Fruit fly (Drosophila melanogaster) whole organism, embryonic: Measurements from ENCODE around the gene CG14079.

Experiments
- Abd-B ChIP-seq: fragments of 200-800 bp; sonication (Bioruptor generic); optimal IDR thresholded peaks from 2 replicates; lab custom pipeline; 2018; ENCODE audit warnings: missing biosample characterization, mild to moderate bottlenecking, missing genetic modification characterization, moderate library complexity
- Antp ChIP-seq: fragments of 200-800 bp; sonication (Bioruptor generic); optimal IDR thresholded peaks from 3 replicates; lab custom pipeline; 2016; ENCODE audit warnings: missing biosample characterization, missing genetic modification characterization
- Asciz ChIP-seq: fragments of 200-800 bp; sonication (Bioruptor generic); optimal IDR thresholded peaks from 2 replicates; lab custom pipeline; 2017; ENCODE audit warnings: missing biosample characterization, mild to moderate bottlenecking, missing genetic modification characterization, missing genetic modification reagents
- Atf3 ChIP-seq: fragments of 200-800 bp; sonication (Bioruptor generic); optimal IDR thresholded peaks from 3 replicates; lab custom pipeline; 2016; ENCODE audit warnings: missing biosample characterization, missing genetic modification characterization
- Atf6 ChIP-seq: fragments of 200-800 bp; sonication (Bioruptor generic); IDR thresholded peaks from 2 replicates; pipeline ENCODE4 v1.3.6; 2022; ENCODE audit warnings: missing biosample characterization, missing genetic modification characterization
- BtbVII ChIP-seq: fragments of 200-800 bp; sonication (Bioruptor generic); optimal IDR thresholded peaks from 3 replicates; lab custom pipeline; 2017; ENCODE audit warnings: missing biosample characterization, mild to moderate bottlenecking, missing genetic modification characterization
- CG10209 ChIP-seq: fragments of 200-800 bp; sonication (Bioruptor generic); optimal IDR thresholded peaks from 3 replicates; lab custom pipeline; 2017; ENCODE audit warnings: missing biosample characterization, mild to moderate bottlenecking, missing genetic modification characterization, missing genetic modification reagents
- CG10543 ChIP-seq: fragments of 200-800 bp; sonication (Bioruptor generic); optimal IDR thresholded peaks from 3 replicates; lab custom pipeline; 2017; ENCODE audit warnings: missing biosample characterization, mild to moderate bottlenecking, missing genetic modification characterization, moderate library complexity
- CG12071 ChIP-seq: fragments of 200-800 bp; sonication (Bioruptor generic); optimal IDR thresholded peaks from 3 replicates; lab custom pipeline; 2018; ENCODE audit warnings: missing biosample characterization, mild to moderate bottlenecking, missing genetic modification characterization
- CG12391 ChIP-seq: fragments of 200-800 bp; sonication (Bioruptor generic); optimal IDR thresholded peaks from 3 replicates; lab custom pipeline; 2018; ENCODE audit warnings: missing biosample characterization, mild to moderate bottlenecking, missing genetic modification characterization, moderate library complexity
- CG15479 ChIP-seq: fragments of 200-800 bp; sonication (Bioruptor generic); optimal IDR thresholded peaks from 3 replicates; lab custom pipeline; 2019; ENCODE audit warnings: missing biosample characterization, mild to moderate bottlenecking, missing genetic modification characterization, moderate library complexity
- CG17568 ChIP-seq: fragments of 200-800 bp; sonication (Bioruptor generic); optimal IDR thresholded peaks from 2 replicates; lab custom pipeline; 2018; ENCODE audit warnings: missing biosample characterization, mild to moderate bottlenecking, missing genetic modification characterization, moderate library complexity
- CG18262 ChIP-seq: fragments of 200-800 bp; optimal IDR thresholded peaks from 3 replicates; lab custom pipeline; 2019; ENCODE audit warnings: missing biosample characterization, mild to moderate bottlenecking, missing genetic modification characterization, moderate library complexity
- CG3065 ChIP-seq: fragments of 200-800 bp; sonication (Bioruptor generic); optimal IDR thresholded peaks from 2 replicates; lab custom pipeline; 2016; ENCODE audit warnings: missing biosample characterization, missing genetic modification characterization
- CG31388 ChIP-seq: fragments of 200-800 bp; sonication (Bioruptor generic); optimal IDR thresholded peaks from 2 replicates; lab custom pipeline; 2016; ENCODE audit warnings: missing biosample characterization, missing genetic modification characterization
- CG31441 ChIP-seq: fragments of 200-800 bp; sonication (Bioruptor generic); IDR thresholded peaks from 2 replicates; pipeline ENCODE4 v1.3.6; 2022; ENCODE audit warnings: missing biosample characterization, missing genetic modification characterization
- CG6272 ChIP-seq: fragments of 200-800 bp; sonication (Bioruptor generic); IDR thresholded peaks from 2 replicates; pipeline ENCODE4 v1.3.6; 2022; ENCODE audit warnings: missing biosample characterization, missing genetic modification characterization
- CG8281 ChIP-seq: fragments of 200-800 bp; sonication (Bioruptor generic); optimal IDR thresholded peaks from 2 replicates; lab custom pipeline; 2018; ENCODE audit warnings: missing biosample characterization, mild to moderate bottlenecking, missing genetic modification characterization, moderate library complexity
- CG8765 ChIP-seq: fragments of 200-800 bp; sonication (Bioruptor generic); IDR thresholded peaks from 2 replicates; pipeline ENCODE4 v1.3.6; 2022; ENCODE audit warnings: missing biosample characterization, missing genetic modification characterization
- CG9817 ChIP-seq: fragments of 200-800 bp; sonication (Bioruptor generic); optimal IDR thresholded peaks from 2 replicates; lab custom pipeline; 2018; ENCODE audit warnings: missing biosample characterization, mild to moderate bottlenecking, missing genetic modification characterization, moderate library complexity
- Dip2 ChIP-seq: fragments of 200-800 bp; sonication (Bioruptor generic); IDR thresholded peaks from 2 replicates; pipeline ENCODE4 v1.3.6; 2022; ENCODE audit warnings: missing biosample characterization, missing genetic modification characterization
- Doc2 ChIP-seq: fragments of 200-800 bp; sonication (Bioruptor generic); IDR thresholded peaks from 2 replicates; pipeline ENCODE4 v1.3.6; 2022; ENCODE audit warnings: missing biosample characterization, missing genetic modification characterization
- Dref ChIP-seq: fragments of 200-800 bp; sonication (Bioruptor generic); IDR thresholded peaks from 2 replicates; pipeline ENCODE4 v1.3.6; 2022; ENCODE audit warnings: missing biosample characterization, missing genetic modification characterization
- E2f1 ChIP-seq: fragments of 200-800 bp; sonication (Bioruptor generic); IDR thresholded peaks from 2 replicates; pipeline ENCODE4 v1.3.6; 2022; ENCODE audit warnings: missing biosample characterization, missing genetic modification characterization
- HLH4C ChIP-seq: fragments of 200-800 bp; sonication (Bioruptor generic); IDR thresholded peaks from 3 replicates; pipeline ENCODE4 v1.3.6; 2022; ENCODE audit warnings: missing biosample characterization, missing genetic modification characterization; ENCODE audit not compliant: partially characterized antibody
- Hr3 ChIP-seq: fragments of 200-800 bp; sonication (Bioruptor generic); optimal IDR thresholded peaks from 3 replicates; lab custom pipeline; 2016; ENCODE audit warnings: missing biosample characterization, missing genetic modification characterization
- Poxn ChIP-seq: fragments of 200-800 bp; sonication (Bioruptor generic); IDR thresholded peaks from 2 replicates; pipeline ENCODE4 v1.3.6; 2022; ENCODE audit warnings: missing biosample characterization, missing genetic modification characterization
- ase ChIP-seq: fragments of 200-800 bp; sonication (Bioruptor generic); IDR thresholded peaks from 3 replicates; pipeline ENCODE4 v1.3.6; 2022; ENCODE audit warnings: missing biosample characterization, missing genetic modification characterization
- bbx ChIP-seq: fragments of 200-800 bp; sonication (Bioruptor generic); IDR thresholded peaks from 2 replicates; pipeline ENCODE4 v1.3.6; 2022; ENCODE audit warnings: missing biosample characterization, missing genetic modification characterization; ENCODE audit not compliant: partially characterized antibody
- cas ChIP-seq: fragments of 200-800 bp; sonication (Bioruptor generic); IDR thresholded peaks from 2 replicates; pipeline ENCODE4 v1.3.6; 2022; ENCODE audit warnings: missing biosample characterization, missing genetic modification characterization
- caup ChIP-seq: fragments of 200-800 bp; sonication (Bioruptor generic); optimal IDR thresholded peaks from 3 replicates; lab custom pipeline; 2017; ENCODE audit warnings: missing biosample characterization, mild to moderate bottlenecking, missing genetic modification characterization, moderate library complexity; ENCODE audit not compliant: severe bottlenecking
- croc ChIP-seq: fragments of 200-800 bp; sonication (Bioruptor generic); conservative IDR thresholded peaks from 3 replicates; pipeline ENCODE4 v1.3.6; 2022; ENCODE audit warnings: missing biosample characterization, missing genetic modification characterization
- crol ChIP-seq: fragments of 200-800 bp; sonication (Bioruptor generic); IDR thresholded peaks from 2 replicates; pipeline ENCODE4 v1.3.6; 2022; ENCODE audit warnings: missing biosample characterization, missing genetic modification characterization
- ewg ChIP-seq: fragments of 200-800 bp; sonication (Bioruptor generic); optimal IDR thresholded peaks from 3 replicates; lab custom pipeline; 2017; ENCODE audit warnings: mild to moderate bottlenecking, missing biosample characterization, missing genetic modification reagents, missing genetic modification characterization
- gem ChIP-seq: fragments of 200-800 bp; sonication (Bioruptor generic); optimal IDR thresholded peaks from 2 replicates; lab custom pipeline; 2019; ENCODE audit warnings: missing biosample characterization, mild to moderate bottlenecking, missing genetic modification characterization, moderate library complexity
- grn ChIP-seq: fragments of 200-800 bp; sonication (Bioruptor generic); optimal IDR thresholded peaks from 3 replicates; lab custom pipeline; 2017; ENCODE audit warnings: missing biosample characterization, missing genetic modification characterization
- ind ChIP-seq: fragments of 200-800 bp; sonication (Bioruptor generic); optimal IDR thresholded peaks from 3 replicates; lab custom pipeline; 2016; ENCODE audit warnings: missing biosample characterization, missing genetic modification characterization
- lbe ChIP-seq: fragments of 200-800 bp; sonication (Bioruptor generic); optimal IDR thresholded peaks from 2 replicates; lab custom pipeline; 2016; ENCODE audit warnings: missing biosample characterization, mild to moderate bottlenecking, missing genetic modification characterization
- lilli ChIP-seq: fragments of 200-800 bp; sonication (Bioruptor generic); optimal IDR thresholded peaks from 3 replicates; lab custom pipeline; 2016; ENCODE audit warnings: missing biosample characterization, missing genetic modification characterization
- luna ChIP-seq: fragments of 200-800 bp; sonication (Bioruptor generic); optimal IDR thresholded peaks from 2 replicates; lab custom pipeline; 2016; ENCODE audit warnings: missing biosample characterization, missing genetic modification characterization
- org-1 ChIP-seq: fragments of 200-800 bp; sonication (Bioruptor generic); optimal IDR thresholded peaks from 2 replicates; lab custom pipeline; 2017; ENCODE audit warnings: missing biosample characterization, missing genetic modification characterization
- pum ChIP-seq: fragments of 200-800 bp; sonication (Bioruptor generic); optimal IDR thresholded peaks from 2 replicates; lab custom pipeline; 2016; ENCODE audit warnings: missing biosample characterization, missing genetic modification characterization
- ranshi ChIP-seq: fragments of 200-800 bp; sonication (Bioruptor generic); IDR thresholded peaks from 2 replicates; pipeline ENCODE4 v1.3.6; 2022; ENCODE audit warnings: missing biosample characterization, missing genetic modification characterization
- row ChIP-seq: fragments of 200-800 bp; sonication (Bioruptor generic); IDR thresholded peaks from 3 replicates; pipeline ENCODE4 v1.3.6; 2022; ENCODE audit warnings: missing biosample characterization, missing genetic modification characterization
- run ChIP-seq: fragments of 200-800 bp; sonication (Bioruptor generic); optimal IDR thresholded peaks from 3 replicates; lab custom pipeline; 2018; ENCODE audit warnings: missing biosample characterization, mild to moderate bottlenecking, missing genetic modification characterization
- scrt ChIP-seq: fragments of 200-800 bp; sonication (Bioruptor generic); optimal IDR thresholded peaks from 2 replicates; lab custom pipeline; 2018; ENCODE audit warnings: missing biosample characterization, mild to moderate bottlenecking, missing genetic modification characterization, moderate library complexity
- sim ChIP-seq: fragments of 200-800 bp; sonication (Bioruptor generic); IDR thresholded peaks from 2 replicates; pipeline ENCODE4 v1.3.6; 2022; ENCODE audit warnings: missing biosample characterization, missing genetic modification characterization
- slou ChIP-seq: fragments of 200-800 bp; sonication (Bioruptor generic); optimal IDR thresholded peaks from 3 replicates; lab custom pipeline; 2016; ENCODE audit warnings: missing biosample characterization, missing genetic modification characterization
- ttk ChIP-seq: fragments of 200-800 bp; sonication (Bioruptor generic); IDR thresholded peaks from 2 replicates; pipeline ENCODE4 v2.1.2; 2022; ENCODE audit warnings: missing biosample characterization, missing genetic modification characterization
- vfl ChIP-seq: fragments of 200-800 bp; sonication (Bioruptor generic); optimal IDR thresholded peaks from 2 replicates; lab custom pipeline; 2016; ENCODE audit warnings: missing biosample characterization, missing genetic modification characterization
- wek ChIP-seq: fragments of 200-800 bp; sonication (Bioruptor generic); optimal IDR thresholded peaks from 3 replicates; lab custom pipeline; 2018; ENCODE audit warnings: missing biosample characterization, mild to moderate bottlenecking, missing genetic modification characterization, moderate library complexity
- yki ChIP-seq: fragments of >200 bp; optimal IDR thresholded peaks from 3 replicates; lab custom pipeline; 2018

CG14079 gene

DNA sequence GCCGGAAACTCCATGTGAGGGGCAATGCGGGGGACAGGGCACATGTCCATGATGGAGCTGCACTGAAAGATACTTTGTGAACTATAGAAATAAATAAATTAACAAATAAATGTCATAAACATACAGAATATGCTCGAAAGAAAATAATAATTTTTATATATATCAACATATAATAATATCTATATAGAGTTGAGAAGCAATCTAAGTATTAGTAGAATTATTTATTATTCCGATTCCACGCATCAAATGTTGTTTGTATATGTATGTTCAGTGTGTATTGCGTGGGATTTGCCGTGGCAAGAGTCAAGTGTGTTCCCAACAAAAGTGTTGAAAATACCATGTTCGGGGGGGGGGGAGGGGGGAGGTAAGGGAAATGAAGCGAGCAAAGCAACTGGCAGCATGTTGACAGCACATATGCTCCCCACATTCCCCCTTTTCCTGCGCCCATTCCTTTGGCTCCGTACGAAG is 40.9 kb upstream of the CG14079 start (continued):
- TF ChIP-seq ase (no peak), CG31388 (GFP tag; lab: Kevin White, UChicago) (no peak), E2f1 (no peak), yki (lab: Kevin White, UChicago) (no peak), ewg (GFP tag; lab: Kevin White, UChicago) (peak; percentile 13), luna (GFP tag; lab: Kevin White, UChicago) (no peak), scrt (GFP tag; lab: Kevin White, UChicago) (no peak), Atf6 (GFP tag; lab: Robert Waterston, UW) (no peak), row (GFP tag; lab: Robert Waterston, UW) (peak; percentile 58; the same call in 2 of the 3 replicates), Antp (GFP tag; lab: Kevin White, UChicago) (no peak), Asciz (GFP tag; lab: Kevin White, UChicago) (peak; percentile 45), lilli (GFP tag; lab: Kevin White, UChicago) (no peak), CG8281 (tag; lab: Kevin White, UChicago) (no peak), ind (GFP tag; lab: Kevin White, UChicago) (no peak), CG8765 (GFP tag; lab: Robert Waterston, UW) (no peak), pum (GFP tag; lab: Kevin White, UChicago) (no peak), Dip2 (GFP tag; lab: Robert Waterston, UW) (no peak), wek (GFP tag; lab: Kevin White, UChicago) (no peak), CG3065 (GFP tag; lab: Kevin White, UChicago) (no peak), CG18262 (tag; lab: Kevin White, UChicago) (peak; percentile 77), CG10209 (GFP tag; lab: Kevin White, UChicago) (no peak), CG15479 (GFP tag; lab: Kevin White, UChicago) (no peak), ttk (no peak; the same call in 1 of the 2 replicates), CG17568 (GFP tag; lab: Kevin White, UChicago) (no peak), CG12071 (GFP tag; lab: Kevin White, UChicago) (no peak), vfl (no peak), croc (peak; percentile 15; the same call in 1 of the 3 replicates), CG6272 (no peak), Abd-B (GFP tag; lab: Kevin White, UChicago) (no peak), grn (GFP tag; lab: Kevin White, UChicago) (no peak), BtbVII (GFP tag; lab: Kevin White, UChicago) (no peak), sim (no peak), org-1 (GFP tag; lab: Kevin White, UChicago) (no peak), ranshi (no peak), lbe (no peak), CG9817 (tag; lab: Kevin White, UChicago) (no peak), cas (GFP tag; lab: Robert Waterston, UW) (no peak), HLH4C (no peak), caup (no peak), CG12391 (tag; lab: Kevin White, UChicago) (peak; percentile 66), CG31441 (peak; percentile 71), Atf3 (GFP tag; lab: Kevin White, UChicago) (no peak), gem (tag; lab: Kevin White, UChicago) (peak; percentile 68), Doc2 (GFP tag; lab: Robert Waterston, UW) (no peak), bbx (GFP tag; lab: Robert Waterston, UW) (no peak), CG10543 (GFP tag; lab: Kevin White, UChicago) (no peak), Dref (no peak), Hr3 (GFP tag; lab: Kevin White, UChicago) (peak; percentile 3), run (tag; lab: Kevin White, UChicago) (no peak), slou (GFP tag; lab: Kevin White, UChicago) (no peak), crol (GFP tag; lab: Robert Waterston, UW) (peak; percentile 95), Poxn (GFP tag; lab: Robert Waterston, UW) (no peak)
